Worm (Caenorhabditis elegans) whole organism, early embryonic: ENCODE data around the gene unc-7.

ENCODE experiments used
- F13C5.2 ChIP-seq: sonication (generic microtip); optimal IDR thresholded peaks from 2 replicates; lab custom pipeline; 2017; ENCODE audit warnings: mild to moderate bottlenecking, missing genetic modification characterization, inconsistent platforms, missing compliant biosample characterization
- aly-1 ChIP-seq: sonication (generic microtip); optimal IDR thresholded peaks from 2 replicates; lab custom pipeline; 2016; ENCODE audit warnings: missing genetic modification characterization, missing compliant biosample characterization
- ama-1 ChIP-seq: fragments of 150-350 bp; optimal IDR thresholded peaks from 2 replicates; lab custom pipeline; 2014
- ets-7 ChIP-seq: sonication (generic microtip); optimal IDR thresholded peaks from 2 replicates; lab custom pipeline; 2016; ENCODE audit warnings: missing genotype, missing genetic modification characterization, missing compliant biosample characterization
- scrt-1 ChIP-seq: fragments of 200-800 bp; sonication (Bioruptor generic); IDR thresholded peaks from 2 replicates; pipeline ENCODE4 v1.3.6; 2022; ENCODE audit warnings: missing genetic modification characterization, missing compliant biosample characterization
- tbx-37 ChIP-seq: fragments of 200-800 bp; sonication (Bioruptor generic); conservative IDR thresholded peaks from 2 replicates; pipeline ENCODE4 v1.3.6; 2022; ENCODE audit warnings: missing genetic modification reagents, missing genetic modification characterization, missing compliant biosample characterization

ce11 chrX:15079406-15079805 is 68.1 kb downstream of the unc-7 start:
- TF ChIP-seq tbx-37 (GFP tag; lab: Robert Waterston, UW): no peak
- no peak for TF ChIP-seq scrt-1 (GFP tag; lab: Robert Waterston, UW)
- TF ChIP-seq F13C5.2 (tag; lab: Kevin White, UChicago): no peak
- TF ChIP-seq ama-1 (lab: Kevin White, UChicago): no peak
- TF ChIP-seq aly-1 (tag; lab: Kevin White, UChicago): no peak
- no peak for TF ChIP-seq ets-7 (tag; lab: Kevin White, UChicago)
